Worm (Caenorhabditis elegans) whole organism, midembryonic: ENCODE data around the gene C17F4.2.

Source experiments
- T22C8.4 ChIP-seq: fragments of 200-800 bp; sonication (Bioruptor generic); IDR thresholded peaks from 2 replicates; pipeline ENCODE4 v1.3.6; 2022; ENCODE audit warnings: missing genetic modification characterization, missing compliant biosample characterization
- klf-2 ChIP-seq: fragments of 200-800 bp; sonication (Bioruptor generic); conservative IDR thresholded peaks from 2 replicates; pipeline ENCODE4 v1.3.6; 2022; ENCODE audit warnings: missing genetic modification reagents, missing genetic modification characterization, missing compliant biosample characterization
- tab-1 ChIP-seq: fragments of 200-800 bp; sonication (Bioruptor generic); IDR thresholded peaks from 2 replicates; pipeline ENCODE4 v1.3.6; 2022; ENCODE audit warnings: missing genetic modification characterization, missing compliant biosample characterization

ce11 chrII:3240207-3240606 is 8.3 kb upstream of the C17F4.2 start, which contains the start of gene C17F4.3:
- TF ChIP-seq klf-2 (no peak), tab-1 (no peak), T22C8.4 (GFP tag; lab: Robert Waterston, UW) (no peak)
